Worm (Caenorhabditis elegans) whole organism, L3 larva: ENCODE results near the gene ndab-2.

ENCODE experiments used
- ama-1 ChIP-seq: fragments of 150-350 bp; optimal IDR thresholded peaks from 2 replicates; lab custom pipeline; 2018
- ceh-16 ChIP-seq: sonication (generic microtip); optimal IDR thresholded peaks from 2 replicates; lab custom pipeline; 2017; ENCODE audit warnings: missing biosample characterization, missing genetic modification characterization
- elt-3 ChIP-seq, 3 experiments: fragments of 150-350 bp in 1 of 3; sonication (generic microtip) in 2 of 3; optimal IDR thresholded peaks; 2 replicates in 2 of 3; 4 replicates in 1 of 3; lab custom pipeline; 2014 to 2017; ENCODE audit warnings: missing biosample characterization in 3 of 3, missing genetic modification characterization in 3 of 3
- hmg-11 ChIP-seq: sonication (generic microtip); optimal IDR thresholded peaks from 2 replicates; lab custom pipeline; 2016; ENCODE audit warnings: missing genetic modification characterization, missing compliant biosample characterization
- lin-39 ChIP-seq: fragments of 150-350 bp; optimal IDR thresholded peaks from 2 replicates; lab custom pipeline; 2018; ENCODE audit warnings: missing biosample characterization, missing genetic modification reagents, missing genetic modification characterization
- mdl-1 ChIP-seq: fragments of 150-350 bp; optimal IDR thresholded peaks from 2 replicates; lab custom pipeline; 2014; ENCODE audit warnings: missing biosample characterization, missing genetic modification characterization
- mml-1 ChIP-seq: fragments of 150-350 bp; sonication (generic microtip); optimal IDR thresholded peaks from 3 replicates; lab custom pipeline; 2014; ENCODE audit warnings: missing biosample characterization, missing genetic modification characterization
- nhr-12 ChIP-seq: fragments of 150-350 bp; optimal IDR thresholded peaks from 2 replicates; lab custom pipeline; 2014; ENCODE audit warnings: missing biosample characterization, missing genetic modification characterization
- nhr-237 ChIP-seq: fragments of 150-350 bp; optimal IDR thresholded peaks from 2 replicates; lab custom pipeline; 2014; ENCODE audit warnings: missing biosample characterization, missing genetic modification characterization
- nhr-25 ChIP-seq: sonication (generic microtip); optimal IDR thresholded peaks from 2 replicates; lab custom pipeline; 2017; ENCODE audit warnings: missing biosample characterization, missing genetic modification characterization
- nhr-28 ChIP-seq: fragments of 150-350 bp; optimal IDR thresholded peaks from 2 replicates; lab custom pipeline; 2014; ENCODE audit warnings: missing biosample characterization, missing genetic modification characterization
- nhr-76 ChIP-seq: fragments of 150-350 bp; sonication (generic microtip); optimal IDR thresholded peaks from 5 replicates; lab custom pipeline; 2014; ENCODE audit warnings: missing biosample characterization, missing genetic modification characterization
- skn-1 ChIP-seq: fragments of 150-350 bp; optimal IDR thresholded peaks from 2 replicates; lab custom pipeline; 2014; ENCODE audit warnings: missing biosample characterization, missing genetic modification characterization
- ztf-4 ChIP-seq: fragments of 150-350 bp; optimal IDR thresholded peaks from 2 replicates; lab custom pipeline; 2014; ENCODE audit warnings: missing biosample characterization, missing genetic modification characterization

ce11 chrIII:7203130-7203775 is 22.7 kb downstream of the ndab-2 start:
- TF ChIP-seq mdl-1 (no peak), skn-1 (no peak), lin-39 (tag; lab: Kevin White, UChicago) (no peak), hmg-11 (tag; lab: Kevin White, UChicago) (no peak), nhr-237 (tag; lab: Kevin White, UChicago) (no peak), ama-1 (lab: Kevin White, UChicago) (no peak), nhr-25 (tag; lab: Kevin White, UChicago) (peak; percentile 58), nhr-76 (tag; lab: Kevin White, UChicago) (no peak), ztf-4 (tag; lab: Kevin White, UChicago) (no peak), elt-3 (tag; optimal IDR thresholded peaks at IDR 0.05; lab: Kevin White, UChicago) (peak in 1 of 3 experiments; percentile 44), nhr-12 (tag; lab: Kevin White, UChicago) (no peak), ceh-16 (no peak), nhr-28 (tag; lab: Kevin White, UChicago) (no peak), mml-1 (tag; lab: Kevin White, UChicago) (no peak)
